Fruit fly (Drosophila melanogaster) whole organism, embryonic: ENCODE measurements around the gene Cdc16.

Experiments used
- Antp ChIP-seq: fragments of 200-800 bp; sonication (Bioruptor generic); optimal IDR thresholded peaks from 3 replicates; lab custom pipeline; 2016; ENCODE audit warnings: missing biosample characterization, missing genetic modification characterization
- B-H1 ChIP-seq: fragments of 200-800 bp; sonication (Bioruptor generic); IDR thresholded peaks from 3 replicates; pipeline ENCODE4 v1.3.6; 2022; ENCODE audit warnings: missing biosample characterization, missing genetic modification characterization
- CG10565 ChIP-seq: fragments of 200-800 bp; sonication (Bioruptor generic); optimal IDR thresholded peaks from 3 replicates; lab custom pipeline; 2016; ENCODE audit warnings: missing biosample characterization, mild to moderate bottlenecking, missing genetic modification characterization
- CG10979 ChIP-seq: fragments of 200-800 bp; sonication (Bioruptor generic); optimal IDR thresholded peaks from 2 replicates; lab custom pipeline; 2018; ENCODE audit warnings: missing biosample characterization, mild to moderate bottlenecking, missing genetic modification characterization, moderate library complexity
- CG11398 ChIP-seq: fragments of 200-800 bp; sonication (Bioruptor generic); optimal IDR thresholded peaks from 2 replicates; lab custom pipeline; 2016; ENCODE audit warnings: missing biosample characterization, missing genetic modification characterization
- CG12104 ChIP-seq: fragments of 200-800 bp; sonication (Bioruptor generic); optimal IDR thresholded peaks from 3 replicates; lab custom pipeline; 2016; ENCODE audit warnings: missing biosample characterization, missing genetic modification characterization
- CG12155 ChIP-seq: fragments of 200-800 bp; sonication (Bioruptor generic); optimal IDR thresholded peaks from 3 replicates; lab custom pipeline; 2016; ENCODE audit warnings: missing biosample characterization, missing genetic modification characterization
- CG12219 ChIP-seq: fragments of 200-800 bp; sonication (Bioruptor generic); optimal IDR thresholded peaks from 3 replicates; lab custom pipeline; 2018; ENCODE audit warnings: missing biosample characterization, mild to moderate bottlenecking, missing genetic modification characterization
- CG12391 ChIP-seq: fragments of 200-800 bp; sonication (Bioruptor generic); optimal IDR thresholded peaks from 3 replicates; lab custom pipeline; 2018; ENCODE audit warnings: missing biosample characterization, mild to moderate bottlenecking, missing genetic modification characterization, moderate library complexity
- CG14965 ChIP-seq: fragments of 200-800 bp; sonication (Bioruptor generic); optimal IDR thresholded peaks from 2 replicates; lab custom pipeline; 2016; ENCODE audit warnings: missing biosample characterization, missing genetic modification characterization, borderline replicate concordance
- CG15011 ChIP-seq: fragments of 200-800 bp; sonication (Bioruptor generic); optimal IDR thresholded peaks from 3 replicates; lab custom pipeline; 2018; ENCODE audit warnings: missing biosample characterization, mild to moderate bottlenecking, missing genetic modification characterization
- CG17186 ChIP-seq: fragments of 200-800 bp; sonication (Bioruptor generic); optimal IDR thresholded peaks from 3 replicates; lab custom pipeline; 2017; ENCODE audit warnings: missing biosample characterization, missing genetic modification reagents, missing genetic modification characterization
- CG17912 ChIP-seq: fragments of 200-800 bp; sonication (Bioruptor generic); optimal IDR thresholded peaks from 2 replicates; lab custom pipeline; 2018; ENCODE audit warnings: missing biosample characterization, mild to moderate bottlenecking, missing genetic modification characterization
- CG2129 ChIP-seq: fragments of 200-800 bp; sonication (Bioruptor generic); IDR thresholded peaks from 2 replicates; pipeline ENCODE4 v1.3.6; 2022; ENCODE audit warnings: missing biosample characterization, missing genetic modification characterization; ENCODE audit not compliant: partially characterized antibody
- CG2889 ChIP-seq: fragments of 200-800 bp; sonication (Bioruptor generic); IDR thresholded peaks from 3 replicates; pipeline ENCODE4 v1.3.6; 2022; ENCODE audit warnings: missing biosample characterization, missing genetic modification characterization
- CG30431 ChIP-seq: fragments of 200-800 bp; sonication (Bioruptor generic); optimal IDR thresholded peaks from 2 replicates; lab custom pipeline; 2017; ENCODE audit warnings: missing biosample characterization, missing genetic modification characterization
- CG3281 ChIP-seq: fragments of 200-800 bp; sonication (Bioruptor generic); optimal IDR thresholded peaks from 3 replicates; lab custom pipeline; 2017; ENCODE audit warnings: missing biosample characterization, mild to moderate bottlenecking, missing genetic modification characterization
- CG34224 ChIP-seq: fragments of 200-800 bp; sonication (Bioruptor generic); IDR thresholded peaks from 3 replicates; pipeline ENCODE4 v1.3.6; 2022; ENCODE audit warnings: missing biosample characterization, missing genetic modification characterization; ENCODE audit not compliant: partially characterized antibody
- CG4707 ChIP-seq: fragments of 200-800 bp; sonication (Bioruptor generic); optimal IDR thresholded peaks from 2 replicates; lab custom pipeline; 2018; ENCODE audit warnings: missing biosample characterization, mild to moderate bottlenecking, missing genetic modification characterization, moderate library complexity
- CG4730 ChIP-seq: fragments of 200-800 bp; sonication (Bioruptor generic); IDR thresholded peaks from 2 replicates; pipeline ENCODE4 v1.3.6; 2022; ENCODE audit warnings: missing biosample characterization, missing genetic modification characterization
- CG5953 ChIP-seq: fragments of 200-800 bp; sonication (Bioruptor generic); IDR thresholded peaks from 2 replicates; pipeline ENCODE4 v1.3.6; 2022; ENCODE audit warnings: missing biosample characterization, missing genetic modification characterization
- CG6272 ChIP-seq: fragments of 200-800 bp; sonication (Bioruptor generic); IDR thresholded peaks from 2 replicates; pipeline ENCODE4 v1.3.6; 2022; ENCODE audit warnings: missing biosample characterization, missing genetic modification characterization
- CG6683 ChIP-seq: fragments of 200-800 bp; sonication (Bioruptor generic); optimal IDR thresholded peaks from 2 replicates; lab custom pipeline; 2017; ENCODE audit warnings: missing biosample characterization, mild to moderate bottlenecking, missing genetic modification characterization, missing genetic modification reagents
- CG6689 ChIP-seq: fragments of 200-800 bp; sonication (Bioruptor generic); IDR thresholded peaks from 2 replicates; pipeline ENCODE4 v1.3.6; 2022; ENCODE audit warnings: missing biosample characterization, missing genetic modification characterization
- CG9797 ChIP-seq: fragments of 200-800 bp; sonication (Bioruptor generic); optimal IDR thresholded peaks from 3 replicates; lab custom pipeline; 2018; ENCODE audit warnings: missing biosample characterization, mild to moderate bottlenecking, missing genetic modification characterization
- CG9876 ChIP-seq: fragments of 200-800 bp; sonication (Bioruptor generic); optimal IDR thresholded peaks from 2 replicates; lab custom pipeline; 2016; ENCODE audit warnings: missing biosample characterization, missing genetic modification characterization
- CkIIα-i1 ChIP-seq: fragments of 200-800 bp; sonication (Bioruptor generic); IDR thresholded peaks from 2 replicates; pipeline ENCODE4 v1.3.6; 2022; ENCODE audit warnings: missing biosample characterization, missing genetic modification characterization
- Dip2 ChIP-seq: fragments of 200-800 bp; sonication (Bioruptor generic); IDR thresholded peaks from 2 replicates; pipeline ENCODE4 v1.3.6; 2022; ENCODE audit warnings: missing biosample characterization, missing genetic modification characterization
- Doc3 ChIP-seq: fragments of 200-800 bp; sonication (Bioruptor generic); IDR thresholded peaks from 3 replicates; pipeline ENCODE4 v1.3.6; 2022; ENCODE audit warnings: missing biosample characterization, missing genetic modification characterization; ENCODE audit not compliant: partially characterized antibody
- Fer1 ChIP-seq: fragments of 200-800 bp; sonication (Bioruptor generic); optimal IDR thresholded peaks from 2 replicates; lab custom pipeline; 2017; ENCODE audit warnings: missing biosample characterization, mild to moderate bottlenecking, missing genetic modification characterization
- Fer3 ChIP-seq: fragments of 200-800 bp; sonication (Bioruptor generic); optimal IDR thresholded peaks from 2 replicates; lab custom pipeline; 2018; ENCODE audit warnings: missing biosample characterization, mild to moderate bottlenecking, missing genetic modification characterization, moderate library complexity
- Poxn ChIP-seq: fragments of 200-800 bp; sonication (Bioruptor generic); IDR thresholded peaks from 2 replicates; pipeline ENCODE4 v1.3.6; 2022; ENCODE audit warnings: missing biosample characterization, missing genetic modification characterization
- Rx ChIP-seq: fragments of 200-800 bp; sonication (Bioruptor generic); IDR thresholded peaks from 2 replicates; pipeline ENCODE4 v1.3.6; 2022; ENCODE audit warnings: missing biosample characterization, missing genetic modification characterization
- Usf ChIP-seq: fragments of 200-800 bp; sonication (Bioruptor generic); optimal IDR thresholded peaks from 2 replicates; lab custom pipeline; 2017; ENCODE audit warnings: missing genotype, missing biosample characterization, missing genetic modification characterization
- Vsx1 ChIP-seq: fragments of 200-800 bp; sonication (Bioruptor generic); optimal IDR thresholded peaks from 2 replicates; lab custom pipeline; 2017; ENCODE audit warnings: missing biosample characterization, mild to moderate bottlenecking, missing genetic modification characterization, missing genetic modification reagents
- YL-1 ChIP-seq: fragments of 200-800 bp; sonication (Bioruptor generic); optimal IDR thresholded peaks from 3 replicates; lab custom pipeline; 2017; ENCODE audit warnings: missing biosample characterization, mild to moderate bottlenecking, missing genetic modification characterization
- ap ChIP-seq: fragments of 200-800 bp; sonication (Bioruptor generic); IDR thresholded peaks from 2 replicates; pipeline ENCODE4 v1.3.6; 2022; ENCODE audit warnings: missing biosample characterization, missing genetic modification characterization
- caup ChIP-seq: fragments of 200-800 bp; sonication (Bioruptor generic); optimal IDR thresholded peaks from 3 replicates; lab custom pipeline; 2017; ENCODE audit warnings: missing biosample characterization, mild to moderate bottlenecking, missing genetic modification characterization, moderate library complexity; ENCODE audit not compliant: severe bottlenecking
- da ChIP-seq: fragments of 200-800 bp; sonication (Bioruptor generic); optimal IDR thresholded peaks from 2 replicates; lab custom pipeline; 2016; ENCODE audit warnings: missing biosample characterization, missing genetic modification characterization
- dysf ChIP-seq: fragments of 200-800 bp; sonication (Bioruptor generic); IDR thresholded peaks from 3 replicates; pipeline ENCODE4 v1.3.6; 2022; ENCODE audit warnings: missing biosample characterization, missing genetic modification characterization
- exex ChIP-seq: fragments of 200-800 bp; sonication (Bioruptor generic); optimal IDR thresholded peaks from 4 replicates; lab custom pipeline; 2018; ENCODE audit warnings: missing biosample characterization, mild to moderate bottlenecking, missing genetic modification characterization, moderate library complexity
- hkb ChIP-seq, 2 experiments: fragments of 200-800 bp in 1 of 2; fragments of >200 bp in 1 of 2; sonication (Bioruptor generic) in 1 of 2; IDR thresholded peaks in 1 of 2; optimal IDR thresholded peaks in 1 of 2; 2 replicates each; pipeline versions ENCODE4 v1.3.6 to Lab custom; 2017 to 2022; ENCODE audit warnings: missing biosample characterization in 1 of 2, missing genetic modification characterization in 1 of 2
- lola ChIP-seq, 3 experiments: fragments of >200 bp in 2 of 3; fragments of 200-800 bp in 1 of 3; sonication (Bioruptor generic) in 1 of 3; optimal IDR thresholded peaks; 2 replicates each; lab custom pipeline; 2017 to 2019; ENCODE audit warnings: missing biosample characterization in 3 of 3, missing genetic modification characterization in 3 of 3, mild to moderate bottlenecking in 1 of 3, moderate library complexity in 1 of 3
- lov ChIP-seq, 2 experiments: fragments of 200-800 bp in 1 of 2; fragments of >200 bp in 1 of 2; sonication (Bioruptor generic) in 1 of 2; IDR thresholded peaks in 1 of 2; optimal IDR thresholded peaks in 1 of 2; 2 replicates in 1 of 2; 3 replicates in 1 of 2; pipeline versions ENCODE4 v1.3.6 to Lab custom; 2017 to 2022; ENCODE audit warnings: missing biosample characterization in 1 of 2, missing genetic modification characterization in 1 of 2
- org-1 ChIP-seq: fragments of 200-800 bp; sonication (Bioruptor generic); optimal IDR thresholded peaks from 2 replicates; lab custom pipeline; 2017; ENCODE audit warnings: missing biosample characterization, missing genetic modification characterization
- rib ChIP-seq: fragments of 200-800 bp; sonication (Bioruptor generic); IDR thresholded peaks from 2 replicates; pipeline ENCODE4 v1.3.6; 2022; ENCODE audit warnings: missing biosample characterization, missing genetic modification characterization
- tap ChIP-seq: fragments of 200-800 bp; optimal IDR thresholded peaks from 3 replicates; lab custom pipeline; 2019; ENCODE audit warnings: missing biosample characterization, mild to moderate bottlenecking, missing genetic modification characterization, moderate library complexity
- tna ChIP-seq: fragments of 200-800 bp; sonication (Bioruptor generic); IDR thresholded peaks from 2 replicates; pipeline ENCODE4 v1.3.6; 2022; ENCODE audit warnings: missing biosample characterization, missing genetic modification characterization; ENCODE audit not compliant: partially characterized antibody

The Cdc16 gene

dm6 chr3R:23332535-23333333 lies 51.7 kb downstream of the Cdc16 start (continued):
- no peak for TF ChIP-seq Dip2 (GFP tag; lab: Robert Waterston, UW)
- peak; percentile 76 for TF ChIP-seq CG3281 (GFP tag; lab: Kevin White, UChicago)
- TF ChIP-seq lov (optimal IDR thresholded peaks at IDR 0.05; lab: Kevin White, UChicago) = no peak
- no peak for TF ChIP-seq lov (GFP tag; IDR thresholded peaks at IDR 0.05; lab: Robert Waterston, UW)
- no peak for TF ChIP-seq YL-1
- TF ChIP-seq CG14965 (GFP tag; lab: Kevin White, UChicago) = no peak
- TF ChIP-seq CG17912 (GFP tag; lab: Kevin White, UChicago) = no peak
- peak in 1 of 3 experiments; percentile 59 for TF ChIP-seq lola (GFP tag; optimal IDR thresholded peaks at IDR 0.05; lab: Kevin White, UChicago)
- TF ChIP-seq CG6272 (GFP tag; lab: Robert Waterston, UW) = no peak
- TF ChIP-seq CG2889 = no peak
- no peak for TF ChIP-seq Antp
- TF ChIP-seq tap (tag; lab: Kevin White, UChicago) = peak; percentile 27
- no peak for TF ChIP-seq ap (GFP tag; lab: Robert Waterston, UW)
- TF ChIP-seq CG4730 = no peak
- TF ChIP-seq CG4707 (GFP tag; lab: Kevin White, UChicago) = no peak
- TF ChIP-seq CkIIα-i1 = no peak
- no peak for TF ChIP-seq CG9876 (GFP tag; lab: Kevin White, UChicago)
- TF ChIP-seq exex (tag; lab: Kevin White, UChicago) = no peak
- peak; percentile 38 for TF ChIP-seq org-1
- no peak for TF ChIP-seq hkb (optimal IDR thresholded peaks at IDR 0.05; lab: Kevin White, UChicago)
- TF ChIP-seq hkb (GFP tag; IDR thresholded peaks at IDR 0.05; lab: Robert Waterston, UW) = peak; percentile 27; the same call in 1 of the 2 replicates
- TF ChIP-seq CG2129 = no peak
- no peak for TF ChIP-seq rib (GFP tag; lab: Robert Waterston, UW)
- peak; percentile 5 for TF ChIP-seq CG12155
- TF ChIP-seq CG11398 (GFP tag; lab: Kevin White, UChicago) = peak; percentile 25
- TF ChIP-seq CG6683 (GFP tag; lab: Kevin White, UChicago) = peak; percentile 7
- TF ChIP-seq da (GFP tag; lab: Kevin White, UChicago) = no peak
- TF ChIP-seq CG10565 (GFP tag; lab: Kevin White, UChicago) = no peak
- TF ChIP-seq Rx (GFP tag; lab: Robert Waterston, UW) = no peak
- no peak for TF ChIP-seq CG9797
- TF ChIP-seq Fer1 (GFP tag; lab: Kevin White, UChicago) = peak; percentile 60
- TF ChIP-seq B-H1 (GFP tag; lab: Robert Waterston, UW) = no peak
- peak; percentile 78 for TF ChIP-seq CG10979
- TF ChIP-seq caup (GFP tag; lab: Kevin White, UChicago) = peak; percentile 24
- no peak for TF ChIP-seq CG30431 (GFP tag; lab: Kevin White, UChicago)
- peak; percentile 43 for TF ChIP-seq CG15011
- no peak for TF ChIP-seq CG17186 (GFP tag; lab: Kevin White, UChicago)
- peak; percentile 65 for TF ChIP-seq CG12391 (tag; lab: Kevin White, UChicago)
- no peak for TF ChIP-seq CG34224
- peak; percentile 56; the same call in 2 of the 3 replicates for TF ChIP-seq dysf
- peak; percentile 62 for TF ChIP-seq Fer3 (tag; lab: Kevin White, UChicago)
- TF ChIP-seq Vsx1 (GFP tag; lab: Kevin White, UChicago) = peak; percentile 5
- TF ChIP-seq Doc3 (GFP tag; lab: Robert Waterston, UW) = no peak
- TF ChIP-seq Poxn (GFP tag; lab: Robert Waterston, UW) = no peak
- TF ChIP-seq Usf (GFP tag; lab: Kevin White, UChicago) = no peak
- TF ChIP-seq tna (GFP tag; lab: Robert Waterston, UW) = no peak
- TF ChIP-seq CG5953 (GFP tag; lab: Robert Waterston, UW) = no peak
- peak; percentile 55 for TF ChIP-seq CG12104 (GFP tag; lab: Kevin White, UChicago)
- peak; percentile 56 for TF ChIP-seq CG6689 (GFP tag; lab: Robert Waterston, UW)
- TF ChIP-seq CG12219 (GFP tag; lab: Kevin White, UChicago) = peak; percentile 45
